Fruit fly (Drosophila melanogaster) whole organism, embryonic: ENCODE measurements around the gene mEFTs.

Experiments used
- Asciz ChIP-seq: fragments of 200-800 bp; sonication (Bioruptor generic); optimal IDR thresholded peaks from 2 replicates; lab custom pipeline; 2017; ENCODE audit warnings: missing biosample characterization, mild to moderate bottlenecking, missing genetic modification characterization, missing genetic modification reagents
- Awh ChIP-seq: fragments of 200-800 bp; sonication (Bioruptor generic); IDR thresholded peaks from 2 replicates; pipeline ENCODE4, ENCODE4 v1.3.6; 2022; ENCODE audit warnings: missing biosample characterization, missing genetic modification characterization
- CG1024 ChIP-seq: fragments of 200-800 bp; sonication (Bioruptor generic); IDR thresholded peaks from 2 replicates; pipeline ENCODE4 v1.3.6; 2022; ENCODE audit warnings: missing biosample characterization, missing genetic modification characterization
- CG12155 ChIP-seq: fragments of 200-800 bp; sonication (Bioruptor generic); optimal IDR thresholded peaks from 3 replicates; lab custom pipeline; 2016; ENCODE audit warnings: missing biosample characterization, missing genetic modification characterization
- CG12391 ChIP-seq: fragments of 200-800 bp; sonication (Bioruptor generic); optimal IDR thresholded peaks from 3 replicates; lab custom pipeline; 2018; ENCODE audit warnings: missing biosample characterization, mild to moderate bottlenecking, missing genetic modification characterization, moderate library complexity
- CG12744 ChIP-seq: fragments of 200-800 bp; sonication (Bioruptor generic); optimal IDR thresholded peaks from 2 replicates; lab custom pipeline; 2016; ENCODE audit warnings: missing biosample characterization, missing genetic modification characterization
- CG14965 ChIP-seq: fragments of 200-800 bp; sonication (Bioruptor generic); optimal IDR thresholded peaks from 2 replicates; lab custom pipeline; 2016; ENCODE audit warnings: missing biosample characterization, missing genetic modification characterization, borderline replicate concordance
- CG15514 ChIP-seq: fragments of 200-800 bp; sonication (Bioruptor generic); optimal IDR thresholded peaks from 3 replicates; lab custom pipeline; 2017; ENCODE audit warnings: missing biosample characterization, missing genetic modification characterization, mild to moderate bottlenecking, moderate library complexity, missing genetic modification reagents
- CG15696 ChIP-seq: fragments of 200-800 bp; sonication (Bioruptor generic); optimal IDR thresholded peaks from 2 replicates; lab custom pipeline; 2019; ENCODE audit warnings: missing biosample characterization, mild to moderate bottlenecking, missing genetic modification characterization, moderate library complexity
- CG17912 ChIP-seq: fragments of 200-800 bp; sonication (Bioruptor generic); optimal IDR thresholded peaks from 2 replicates; lab custom pipeline; 2018; ENCODE audit warnings: missing biosample characterization, mild to moderate bottlenecking, missing genetic modification characterization
- CG1832 ChIP-seq: fragments of 200-800 bp; sonication (Bioruptor generic); optimal IDR thresholded peaks from 2 replicates; lab custom pipeline; 2017; ENCODE audit warnings: missing biosample characterization, mild to moderate bottlenecking, missing genetic modification characterization, inconsistent platforms
- CG2129 ChIP-seq: fragments of 200-800 bp; sonication (Bioruptor generic); IDR thresholded peaks from 2 replicates; pipeline ENCODE4 v1.3.6; 2022; ENCODE audit warnings: missing biosample characterization, missing genetic modification characterization; ENCODE audit not compliant: partially characterized antibody
- CG3065 ChIP-seq: fragments of 200-800 bp; sonication (Bioruptor generic); optimal IDR thresholded peaks from 2 replicates; lab custom pipeline; 2016; ENCODE audit warnings: missing biosample characterization, missing genetic modification characterization
- CG32532 ChIP-seq: fragments of 200-800 bp; sonication (Bioruptor generic); IDR thresholded peaks from 2 replicates; pipeline ENCODE4 v1.3.6; 2022; ENCODE audit warnings: missing biosample characterization, missing genetic modification characterization
- CG3995 ChIP-seq: fragments of 200-800 bp; sonication (Bioruptor generic); optimal IDR thresholded peaks from 3 replicates; lab custom pipeline; 2016; ENCODE audit warnings: missing biosample characterization, missing genetic modification characterization
- CG6272 ChIP-seq: fragments of 200-800 bp; sonication (Bioruptor generic); IDR thresholded peaks from 2 replicates; pipeline ENCODE4 v1.3.6; 2022; ENCODE audit warnings: missing biosample characterization, missing genetic modification characterization
- CG7745 ChIP-seq: fragments of 200-800 bp; sonication (Bioruptor generic); optimal IDR thresholded peaks from 2 replicates; lab custom pipeline; 2018; ENCODE audit warnings: missing biosample characterization, mild to moderate bottlenecking, missing genetic modification characterization, moderate library complexity
- CG9609 ChIP-seq: fragments of 200-800 bp; sonication (Bioruptor generic); optimal IDR thresholded peaks from 3 replicates; lab custom pipeline; 2016; ENCODE audit warnings: missing biosample characterization, missing genetic modification characterization
- CG9727 ChIP-seq: fragments of 200-800 bp; sonication (Bioruptor generic); optimal IDR thresholded peaks from 3 replicates; lab custom pipeline; 2017; ENCODE audit warnings: missing biosample characterization, mild to moderate bottlenecking, missing genetic modification characterization
- CkIIα-i1 ChIP-seq: fragments of 200-800 bp; sonication (Bioruptor generic); IDR thresholded peaks from 2 replicates; pipeline ENCODE4 v1.3.6; 2022; ENCODE audit warnings: missing biosample characterization, missing genetic modification characterization
- Doc3 ChIP-seq: fragments of 200-800 bp; sonication (Bioruptor generic); IDR thresholded peaks from 3 replicates; pipeline ENCODE4 v1.3.6; 2022; ENCODE audit warnings: missing biosample characterization, missing genetic modification characterization; ENCODE audit not compliant: partially characterized antibody
- Dref ChIP-seq: fragments of 200-800 bp; sonication (Bioruptor generic); IDR thresholded peaks from 2 replicates; pipeline ENCODE4 v1.3.6; 2022; ENCODE audit warnings: missing biosample characterization, missing genetic modification characterization
- Eip74EF ChIP-seq, 2 experiments: fragments of 200-800 bp in 1 of 2; fragments of >200 bp in 1 of 2; sonication (Bioruptor generic) in 1 of 2; optimal IDR thresholded peaks; 2 replicates each; lab custom pipeline; 2017 to 2019; ENCODE audit warnings: missing biosample characterization in 2 of 2, missing genetic modification characterization in 2 of 2, mild to moderate bottlenecking in 1 of 2, moderate library complexity in 1 of 2
- GATAe ChIP-seq: fragments of 200-800 bp; sonication (Bioruptor generic); conservative IDR thresholded peaks from 2 replicates; pipeline ENCODE4 v1.3.6; 2022; ENCODE audit warnings: missing biosample characterization, missing genetic modification characterization
- HHEX ChIP-seq: fragments of 200-800 bp; sonication (Bioruptor generic); optimal IDR thresholded peaks from 3 replicates; lab custom pipeline; 2017; ENCODE audit warnings: missing biosample characterization, mild to moderate bottlenecking, missing genetic modification characterization, missing genetic modification reagents
- Hand ChIP-seq: fragments of 200-800 bp; sonication (Bioruptor generic); optimal IDR thresholded peaks from 2 replicates; lab custom pipeline; 2017; ENCODE audit warnings: mild to moderate bottlenecking, missing biosample characterization, missing genetic modification reagents, missing genetic modification characterization
- Jarid2 ChIP-seq: fragments of 200-800 bp; sonication (Bioruptor generic); optimal IDR thresholded peaks from 3 replicates; lab custom pipeline; 2017; ENCODE audit warnings: mild to moderate bottlenecking, missing biosample characterization, missing genetic modification reagents, missing genetic modification characterization
- Sry-δ ChIP-seq: fragments of 200-800 bp; sonication (Bioruptor generic); optimal IDR thresholded peaks from 2 replicates; lab custom pipeline; 2016; ENCODE audit warnings: missing biosample characterization, missing genetic modification characterization
- Xrp1 ChIP-seq: fragments of 200-800 bp; sonication (Bioruptor generic); IDR thresholded peaks from 2 replicates; pipeline ENCODE4 v1.3.6; 2022; ENCODE audit warnings: missing biosample characterization, missing genetic modification characterization
- ash1 ChIP-seq: fragments of 200-800 bp; sonication (Bioruptor generic); optimal IDR thresholded peaks from 2 replicates; lab custom pipeline; 2018; ENCODE audit warnings: missing biosample characterization, mild to moderate bottlenecking, missing genetic modification characterization
- bcd ChIP-seq: fragments of 200-800 bp; sonication (Bioruptor generic); optimal IDR thresholded peaks from 2 replicates; lab custom pipeline; 2017; ENCODE audit warnings: missing biosample characterization, mild to moderate bottlenecking, missing genetic modification characterization
- br ChIP-seq: fragments of >200 bp; optimal IDR thresholded peaks from 2 replicates; lab custom pipeline; 2017
- dmrt11E ChIP-seq: fragments of 200-800 bp; sonication (Bioruptor generic); optimal IDR thresholded peaks from 3 replicates; lab custom pipeline; 2018; ENCODE audit warnings: missing biosample characterization, mild to moderate bottlenecking, missing genetic modification characterization, moderate library complexity
- fd64A ChIP-seq: fragments of 200-800 bp; sonication (Bioruptor generic); optimal IDR thresholded peaks from 3 replicates; lab custom pipeline; 2018; ENCODE audit warnings: missing biosample characterization, mild to moderate bottlenecking, missing genetic modification characterization
- fu2 ChIP-seq: fragments of 200-800 bp; sonication (Bioruptor generic); optimal IDR thresholded peaks from 2 replicates; lab custom pipeline; 2016; ENCODE audit warnings: missing biosample characterization, missing genetic modification characterization
- gsb ChIP-seq: fragments of 200-800 bp; sonication (Bioruptor generic); IDR thresholded peaks from 2 replicates; pipeline ENCODE4 v1.3.6; 2022; ENCODE audit warnings: missing biosample characterization, missing genetic modification characterization
- insv ChIP-seq, 2 experiments: fragments of 200-800 bp; sonication (Bioruptor generic); optimal IDR thresholded peaks; 3 replicates each; lab custom pipeline; 2016 to 2018; ENCODE audit warnings: missing biosample characterization in 2 of 2, missing genetic modification characterization in 2 of 2
- lilli ChIP-seq: fragments of 200-800 bp; sonication (Bioruptor generic); optimal IDR thresholded peaks from 3 replicates; lab custom pipeline; 2016; ENCODE audit warnings: missing biosample characterization, missing genetic modification characterization
- nerfin-2 ChIP-seq: fragments of 200-800 bp; sonication (Bioruptor generic); IDR thresholded peaks from 2 replicates; pipeline ENCODE4 v1.3.6; 2022; ENCODE audit warnings: missing biosample characterization, missing genetic modification characterization; ENCODE audit not compliant: partially characterized antibody
- pfk ChIP-seq: fragments of 200-800 bp; sonication (Bioruptor generic); optimal IDR thresholded peaks from 2 replicates; lab custom pipeline; 2018; ENCODE audit warnings: missing biosample characterization, mild to moderate bottlenecking, missing genetic modification characterization, moderate library complexity
- pnt ChIP-seq: fragments of 200-800 bp; sonication (Bioruptor generic); optimal IDR thresholded peaks from 3 replicates; lab custom pipeline; 2016; ENCODE audit warnings: missing biosample characterization, missing genetic modification characterization
- prd ChIP-seq, 3 experiments: fragments of >200 bp in 2 of 3; fragments of 200-800 bp in 1 of 3; sonication (Bioruptor generic) in 1 of 3; optimal IDR thresholded peaks in 2 of 3; IDR thresholded peaks in 1 of 3; 2 replicates in 2 of 3; 3 replicates in 1 of 3; pipeline versions ENCODE4 v1.3.6 to Lab custom; 2017 to 2022; ENCODE audit warnings: missing biosample characterization in 1 of 3, missing genetic modification characterization in 1 of 3
- ranshi ChIP-seq: fragments of 200-800 bp; sonication (Bioruptor generic); IDR thresholded peaks from 2 replicates; pipeline ENCODE4 v1.3.6; 2022; ENCODE audit warnings: missing biosample characterization, missing genetic modification characterization
- row ChIP-seq: fragments of 200-800 bp; sonication (Bioruptor generic); IDR thresholded peaks from 3 replicates; pipeline ENCODE4 v1.3.6; 2022; ENCODE audit warnings: missing biosample characterization, missing genetic modification characterization
- sim ChIP-seq: fragments of 200-800 bp; sonication (Bioruptor generic); IDR thresholded peaks from 2 replicates; pipeline ENCODE4 v1.3.6; 2022; ENCODE audit warnings: missing biosample characterization, missing genetic modification characterization
- sisA ChIP-seq: fragments of 200-800 bp; sonication (Bioruptor generic); IDR thresholded peaks from 2 replicates; pipeline ENCODE4 v1.3.6; 2022; ENCODE audit warnings: missing biosample characterization, missing genetic modification characterization
- ssp ChIP-seq: fragments of 200-800 bp; sonication (Bioruptor generic); IDR thresholded peaks from 2 replicates; pipeline ENCODE4 v1.3.6; 2022; ENCODE audit warnings: missing biosample characterization, missing genetic modification characterization
- tin ChIP-seq: fragments of 200-800 bp; sonication (Bioruptor generic); optimal IDR thresholded peaks from 3 replicates; lab custom pipeline; 2016; ENCODE audit warnings: missing biosample characterization, missing genetic modification characterization
- wek ChIP-seq: fragments of 200-800 bp; sonication (Bioruptor generic); optimal IDR thresholded peaks from 3 replicates; lab custom pipeline; 2018; ENCODE audit warnings: missing biosample characterization, mild to moderate bottlenecking, missing genetic modification characterization, moderate library complexity

The mEFTs gene

DNA sequence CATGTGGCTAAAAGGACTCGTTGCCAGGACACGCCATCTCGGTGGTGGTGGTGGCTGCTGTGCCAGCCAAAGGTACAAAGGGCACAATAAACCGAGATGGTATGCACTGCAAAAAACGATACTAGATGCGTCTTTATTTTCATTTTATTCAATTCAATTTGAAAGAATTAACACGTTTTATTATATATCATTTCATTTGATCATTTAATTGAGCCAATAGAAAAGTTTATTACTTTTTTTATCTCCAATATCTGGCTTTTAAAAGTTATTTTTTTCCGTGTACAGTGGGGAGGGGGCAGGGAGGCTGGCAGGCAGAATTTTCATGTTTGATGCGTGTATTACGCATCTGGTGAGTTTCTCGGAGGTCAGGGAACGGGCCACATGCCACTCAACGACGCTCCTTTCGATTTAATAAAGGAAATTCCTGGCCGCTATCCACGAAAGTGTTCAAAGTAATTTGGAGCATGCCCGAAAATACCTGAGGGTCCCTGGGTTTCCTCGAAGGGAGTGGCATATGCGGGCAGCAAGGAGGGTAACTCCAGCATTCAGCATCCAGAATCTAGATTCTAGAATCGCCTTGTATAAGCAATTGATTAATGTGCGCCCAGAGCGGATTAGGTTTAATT is 13.3 kb upstream of the mEFTs start (continued):
- TF ChIP-seq CG1024: peak; percentile 56
- no peak for TF ChIP-seq ash1 (GFP tag; lab: Kevin White, UChicago)
- TF ChIP-seq CG12155 (GFP tag; lab: Kevin White, UChicago): peak; percentile 73
- TF ChIP-seq Dref (GFP tag; lab: Robert Waterston, UW): no peak
- peak; percentile 77 for TF ChIP-seq CG6272
- no peak for TF ChIP-seq pfk (GFP tag; lab: Kevin White, UChicago)
- TF ChIP-seq CG7745: peak; percentile 46
- no peak for TF ChIP-seq Sry-δ (GFP tag; lab: Kevin White, UChicago)
- peak; percentile 72 for TF ChIP-seq ssp (GFP tag; lab: Robert Waterston, UW)
- peak; percentile 83 for TF ChIP-seq Hand (GFP tag; lab: Kevin White, UChicago)
- peak; percentile 83 for TF ChIP-seq tin (GFP tag; lab: Kevin White, UChicago)
- TF ChIP-seq CG17912 (GFP tag; lab: Kevin White, UChicago): no peak
- TF ChIP-seq GATAe: peak; percentile 39; the same call in 1 of the 2 replicates
- TF ChIP-seq Eip74EF (GFP tag; optimal IDR thresholded peaks at IDR 0.05; lab: Kevin White, UChicago): peak in 1 of 2 experiments; percentile 78
- peak in 1 of 2 experiments; percentile 48 for TF ChIP-seq insv (GFP tag; optimal IDR thresholded peaks at IDR 0.05; lab: Kevin White, UChicago)
- TF ChIP-seq prd (optimal IDR thresholded peaks at IDR 0.05; lab: Kevin White, UChicago): no peak
- TF ChIP-seq prd (GFP tag; IDR thresholded peaks at IDR 0.05; lab: Robert Waterston, UW): peak; percentile 91
- no peak for TF ChIP-seq br (lab: Kevin White, UChicago)
- TF ChIP-seq CG9609 (GFP tag; lab: Kevin White, UChicago): peak; percentile 76
- TF ChIP-seq fu2 (GFP tag; lab: Kevin White, UChicago): peak; percentile 68
- TF ChIP-seq ranshi (GFP tag; lab: Robert Waterston, UW): peak; percentile 88
- peak; percentile 50 for TF ChIP-seq Jarid2 (GFP tag; lab: Kevin White, UChicago)
- peak; percentile 79 for TF ChIP-seq CG32532
- TF ChIP-seq nerfin-2 (GFP tag; lab: Robert Waterston, UW): no peak
- TF ChIP-seq CG1832 (GFP tag; lab: Kevin White, UChicago): no peak
- peak; percentile 26 for TF ChIP-seq CG3065 (GFP tag; lab: Kevin White, UChicago)
- peak; percentile 76 for TF ChIP-seq lilli (GFP tag; lab: Kevin White, UChicago)
- peak; percentile 59; the same call in 1 of the 2 replicates for TF ChIP-seq gsb (GFP tag; lab: Robert Waterston, UW)
- peak; percentile 4 for TF ChIP-seq CG14965 (GFP tag; lab: Kevin White, UChicago)
- TF ChIP-seq Doc3 (GFP tag; lab: Robert Waterston, UW): no peak
- TF ChIP-seq CG9727 (GFP tag; lab: Kevin White, UChicago): peak; percentile 94
- TF ChIP-seq CG15514 (GFP tag; lab: Kevin White, UChicago): peak; percentile 69
- TF ChIP-seq dmrt11E (tag; lab: Kevin White, UChicago): peak; percentile 95
- peak; percentile 87 for TF ChIP-seq bcd (GFP tag; lab: Kevin White, UChicago)
- TF ChIP-seq HHEX (GFP tag; lab: Kevin White, UChicago): peak; percentile 86
- peak; percentile 23 for TF ChIP-seq wek
- TF ChIP-seq fd64A: peak; percentile 69
- TF ChIP-seq CG12744 (GFP tag; lab: Kevin White, UChicago): no peak
- peak; percentile 85 for TF ChIP-seq pnt (GFP tag; lab: Kevin White, UChicago)
- TF ChIP-seq CkIIα-i1 (GFP tag; lab: Robert Waterston, UW): no peak
- peak; percentile 83 for TF ChIP-seq Awh (GFP tag; lab: Robert Waterston, UW)
- peak; percentile 83 for TF ChIP-seq sisA
- TF ChIP-seq CG3995: no peak
- TF ChIP-seq CG2129: no peak
- TF ChIP-seq CG12391 (tag; lab: Kevin White, UChicago): peak; percentile 93
- peak; percentile 93 for TF ChIP-seq row (GFP tag; lab: Robert Waterston, UW)
- TF ChIP-seq Xrp1 (GFP tag; lab: Robert Waterston, UW): peak; percentile 95
- peak; percentile 87 for TF ChIP-seq Asciz (GFP tag; lab: Kevin White, UChicago)
- TF ChIP-seq CG15696 (tag; lab: Kevin White, UChicago): peak; percentile 96
- TF ChIP-seq sim (GFP tag; lab: Robert Waterston, UW): peak; percentile 65; the same call in 1 of the 2 replicates
